Worm (Caenorhabditis elegans) whole organism, late embryonic: ENCODE data around the gene T12A2.3.

Experiments
- K09A11.1 ChIP-seq: sonication (generic microtip); optimal IDR thresholded peaks from 2 replicates; lab custom pipeline; 2017; ENCODE audit warnings: antibody characterized with exemption, mild to moderate bottlenecking, missing genetic modification characterization, missing compliant biosample characterization; ENCODE audit not compliant: insufficient read depth
- T23F11.4 ChIP-seq: fragments of 200-800 bp; sonication (Bioruptor generic); optimal IDR thresholded peaks from 2 replicates; lab custom pipeline; 2018; ENCODE audit warnings: mild to moderate bottlenecking, missing genetic modification characterization, missing compliant biosample characterization
- Y22D7AL.16 ChIP-seq: sonication (generic microtip); optimal IDR thresholded peaks from 2 replicates; lab custom pipeline; 2016; ENCODE audit warnings: missing genetic modification characterization, missing compliant biosample characterization
- ama-1 ChIP-seq: fragments of 150-350 bp; optimal IDR thresholded peaks from 2 replicates; lab custom pipeline; 2014
- ceh-14 ChIP-seq: sonication (generic microtip); optimal IDR thresholded peaks from 2 replicates; lab custom pipeline; 2016; ENCODE audit warnings: missing genotype, missing genetic modification characterization, missing compliant biosample characterization
- ceh-2 ChIP-seq: sonication (generic microtip); optimal IDR thresholded peaks from 2 replicates; lab custom pipeline; 2016; ENCODE audit warnings: missing genotype, missing genetic modification characterization, missing compliant biosample characterization
- ceh-22 ChIP-seq: sonication (generic microtip); optimal IDR thresholded peaks from 2 replicates; lab custom pipeline; 2017; ENCODE audit warnings: missing biosample characterization, missing genetic modification characterization
- ceh-24 ChIP-seq: sonication (generic microtip); optimal IDR thresholded peaks from 2 replicates; lab custom pipeline; 2016; ENCODE audit warnings: mild to moderate bottlenecking, missing genetic modification characterization, missing compliant biosample characterization
- ceh-30 ChIP-seq: fragments of 150-350 bp; optimal IDR thresholded peaks from 2 replicates; lab custom pipeline; 2014; ENCODE audit warnings: missing biosample characterization, missing genetic modification characterization
- ceh-45 ChIP-seq: fragments of 200-800 bp; sonication (Bioruptor generic); IDR thresholded peaks from 2 replicates; pipeline ENCODE4 v1.3.6; 2022; ENCODE audit warnings: missing genetic modification reagents, missing genetic modification characterization, missing compliant biosample characterization
- ceh-48 ChIP-seq: sonication (generic microtip); optimal IDR thresholded peaks from 2 replicates; lab custom pipeline; 2016; ENCODE audit warnings: missing genetic modification characterization, inconsistent platforms, missing compliant biosample characterization
- ceh-6 ChIP-seq: fragments of 200-800 bp; sonication (Bioruptor generic); optimal IDR thresholded peaks from 2 replicates; lab custom pipeline; 2018; ENCODE audit warnings: mild to moderate bottlenecking, missing genetic modification characterization, missing compliant biosample characterization
- che-1 ChIP-seq: sonication (generic microtip); optimal IDR thresholded peaks from 2 replicates; lab custom pipeline; 2016; ENCODE audit warnings: mild to moderate bottlenecking, missing genetic modification characterization, missing compliant biosample characterization
- dmd-4 ChIP-seq: sonication (generic microtip); optimal IDR thresholded peaks from 2 replicates; lab custom pipeline; 2016; ENCODE audit warnings: borderline replicate concordance, missing genetic modification characterization, missing compliant biosample characterization
- dve-1 ChIP-seq: sonication (generic microtip); optimal IDR thresholded peaks from 2 replicates; lab custom pipeline; 2017; ENCODE audit warnings: antibody characterized with exemption, mild to moderate bottlenecking, missing genetic modification characterization, missing compliant biosample characterization
- eyg-1 ChIP-seq: sonication (generic microtip); optimal IDR thresholded peaks from 2 replicates; lab custom pipeline; 2016; ENCODE audit warnings: missing genotype, missing genetic modification characterization, missing compliant biosample characterization
- fkh-10 ChIP-seq: fragments of 150-350 bp; optimal IDR thresholded peaks from 2 replicates; lab custom pipeline; 2014; ENCODE audit warnings: missing biosample characterization, missing genetic modification reagents, missing genetic modification characterization
- hlh-8 ChIP-seq: sonication (generic microtip); optimal IDR thresholded peaks from 2 replicates; lab custom pipeline; 2016; ENCODE audit warnings: missing genotype, missing genetic modification characterization, missing compliant biosample characterization
- madf-2 ChIP-seq: sonication (generic microtip); optimal IDR thresholded peaks from 2 replicates; lab custom pipeline; 2017; ENCODE audit warnings: missing genetic modification characterization, missing compliant biosample characterization
- mec-3 ChIP-seq: sonication (generic microtip); optimal IDR thresholded peaks from 2 replicates; lab custom pipeline; 2016; ENCODE audit warnings: borderline replicate concordance, missing genetic modification characterization, missing compliant biosample characterization
- nfya-1 ChIP-seq: sonication (generic microtip); optimal IDR thresholded peaks from 2 replicates; lab custom pipeline; 2017; ENCODE audit warnings: missing genetic modification characterization, mild to moderate bottlenecking, missing compliant biosample characterization, antibody characterized with exemption, moderate library complexity
- nhr-232 ChIP-seq: sonication (generic microtip); optimal IDR thresholded peaks from 2 replicates; lab custom pipeline; 2016; ENCODE audit warnings: missing genetic modification characterization, missing compliant biosample characterization
- odd-2 ChIP-seq: sonication (generic microtip); optimal IDR thresholded peaks from 2 replicates; lab custom pipeline; 2017; ENCODE audit warnings: antibody characterized with exemption, mild to moderate bottlenecking, missing genetic modification characterization, missing compliant biosample characterization
- pat-9 ChIP-seq: fragments of 200-800 bp; sonication (Bioruptor generic); optimal IDR thresholded peaks from 2 replicates; lab custom pipeline; 2018; ENCODE audit warnings: mild to moderate bottlenecking, missing genetic modification characterization, moderate library complexity, missing compliant biosample characterization
- pha-2 ChIP-seq: sonication (generic microtip); optimal IDR thresholded peaks from 2 replicates; lab custom pipeline; 2017; ENCODE audit warnings: mild to moderate bottlenecking, missing genetic modification characterization, missing compliant biosample characterization
- ref-2 ChIP-seq: sonication (generic microtip); optimal IDR thresholded peaks from 2 replicates; lab custom pipeline; 2016; ENCODE audit warnings: missing genetic modification characterization, missing compliant biosample characterization
- rnt-1 ChIP-seq: sonication (generic microtip); optimal IDR thresholded peaks from 2 replicates; lab custom pipeline; 2016; ENCODE audit warnings: missing genetic modification characterization, missing compliant biosample characterization
- sox-4 ChIP-seq: sonication (generic microtip); optimal IDR thresholded peaks from 2 replicates; lab custom pipeline; 2017; ENCODE audit warnings: mild to moderate bottlenecking, missing genetic modification characterization, inconsistent platforms, missing compliant biosample characterization
- tbx-7 ChIP-seq: sonication (generic microtip); optimal IDR thresholded peaks from 2 replicates; lab custom pipeline; 2016; ENCODE audit warnings: missing genotype, missing genetic modification characterization, missing compliant biosample characterization
- ttx-3 ChIP-seq: sonication (generic microtip); optimal IDR thresholded peaks from 2 replicates; lab custom pipeline; 2016; ENCODE audit warnings: missing genetic modification reagents, missing genetic modification characterization, missing compliant biosample characterization
- unc-42 ChIP-seq: sonication (generic microtip); optimal IDR thresholded peaks from 2 replicates; lab custom pipeline; 2016; ENCODE audit warnings: missing genotype, missing genetic modification characterization, missing compliant biosample characterization
- unc-86 ChIP-seq: sonication (generic microtip); optimal IDR thresholded peaks from 2 replicates; lab custom pipeline; 2016; ENCODE audit warnings: missing genetic modification characterization, missing compliant biosample characterization
- ztf-16 ChIP-seq: sonication (generic microtip); optimal IDR thresholded peaks from 2 replicates; lab custom pipeline; 2017; ENCODE audit warnings: missing genetic modification characterization, missing compliant biosample characterization

T12A2.3 gene

ce11 chrIII:6251511-6251910 is 10.9 kb downstream of the T12A2.3 start, which contains the start of gene amdh-1:
amdh-1 (plus strand) TSS chrIII:6251811.
- TF ChIP-seq ceh-45 (no peak), K09A11.1 (tag; lab: Kevin White, UChicago) (no peak)
- TF ChIP-seq, all 69 proteins: peak for 0

- no peak for TF ChIP-seq madf-2 (tag; lab: Kevin White, UChicago)
- no peak for TF ChIP-seq eyg-1 (tag; lab: Kevin White, UChicago)
- no peak for TF ChIP-seq che-1 (tag; lab: Kevin White, UChicago)
- no peak for TF ChIP-seq ceh-45
- no peak for TF ChIP-seq unc-42 (tag; lab: Kevin White, UChicago)
- TF ChIP-seq T23F11.4 (GFP tag; lab: Kevin White, UChicago), result no peak
Measured at ce11 chrIII:6254737-6255136, 14.1 kb downstream of the T12A2.3 start, which contains the start of gene srg-8. srg-8 (minus strand) TSS chrIII:6254837.

ce11 chrIII:6256675-6257074 is 16.0 kb downstream of the T12A2.3 start, which contains the start of gene srg-9:
srg-9 (minus strand) TSS chrIII:6256775.
- TF ChIP-seq ceh-45 (no peak), dve-1 (tag; lab: Kevin White, UChicago) (no peak), unc-86 (tag; lab: Kevin White, UChicago) (no peak), dmd-4 (tag; lab: Kevin White, UChicago) (no peak), ceh-14 (tag; lab: Kevin White, UChicago) (no peak), ceh-48 (no peak)

ce11 chrIII:6258262-6258661 is 17.6 kb downstream of the T12A2.3 start, which contains the start of gene srg-1:
srg-1 (minus strand) TSS chrIII:6258362.
- TF ChIP-seq ceh-2 (tag; lab: Kevin White, UChicago) (no peak), rnt-1 (tag; lab: Kevin White, UChicago) (no peak), ceh-30 (no peak), ceh-6 (no peak), hlh-8 (no peak)

- no peak for TF ChIP-seq pat-9 (tag; lab: Kevin White, UChicago)
- no peak for TF ChIP-seq ceh-22
- no peak for TF ChIP-seq mec-3 (tag; lab: Kevin White, UChicago)
- no peak for TF ChIP-seq sox-4
- TF ChIP-seq ztf-16 (tag; lab: Kevin White, UChicago), result no peak
- TF ChIP-seq nhr-232 (tag; lab: Kevin White, UChicago), result no peak
- TF ChIP-seq Y22D7AL.16 (tag; lab: Kevin White, UChicago), result no peak
- TF ChIP-seq madf-2 (tag; lab: Kevin White, UChicago), result no peak
- TF ChIP-seq pha-2 (tag; lab: Kevin White, UChicago), result no peak
- no peak for TF ChIP-seq nfya-1 (tag; lab: Kevin White, UChicago)
Measured at ce11 chrIII:6260115-6260514, 19.5 kb downstream of the T12A2.3 start, which contains the start of gene srg-2. srg-2 (minus strand) TSS chrIII:6260215.

ce11 chrIII:6261985-6262384 is 21.4 kb downstream of the T12A2.3 start, which contains the start of gene srg-4:
srg-4 (minus strand) TSS chrIII:6262085.
- TF ChIP-seq ceh-24 (tag; lab: Kevin White, UChicago), result no peak

- TF ChIP-seq rnt-1 (tag; lab: Kevin White, UChicago) (no peak), ref-2 (tag; lab: Kevin White, UChicago) (no peak), fkh-10 (GFP tag; lab: Kevin White, UChicago) (no peak), unc-42 (tag; lab: Kevin White, UChicago) (no peak), madf-2 (tag; lab: Kevin White, UChicago) (no peak), tbx-7 (no peak), nhr-232 (tag; lab: Kevin White, UChicago) (no peak), odd-2 (tag; lab: Kevin White, UChicago) (no peak), ttx-3 (tag; lab: Kevin White, UChicago) (no peak), ama-1 (lab: Kevin White, UChicago) (no peak)
Measured at ce11 chrIII:6264447-6264846, 23.8 kb downstream of the T12A2.3 start, which contains the start of gene srg-5. srg-5 (minus strand) TSS chrIII:6264547.
